Worm (Caenorhabditis elegans): ENCODE measurements around the gene Y69A2AR.32.

Gene Y69A2AR.32

DNA sequence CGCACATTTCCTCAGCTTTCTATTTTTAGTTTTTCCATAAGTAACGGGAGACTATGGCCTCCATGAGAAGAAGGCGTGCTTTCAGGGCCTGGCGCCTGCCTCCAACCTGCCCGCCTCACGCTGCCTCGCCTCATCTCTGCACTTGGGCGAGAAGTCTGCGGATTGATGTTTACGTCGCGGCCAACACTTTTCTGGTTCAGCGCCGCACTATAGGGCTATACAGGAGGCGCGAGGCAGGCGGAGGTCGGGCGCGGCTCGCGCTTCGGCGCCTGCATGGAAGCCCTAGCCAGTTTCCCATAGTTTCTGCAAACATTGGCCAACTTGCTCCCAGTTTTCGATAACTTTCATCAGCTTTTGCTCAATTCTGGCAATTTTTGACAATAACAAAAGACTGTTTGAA lies 37.1 kb upstream of the Y69A2AR.32 start:
- TF ChIP-seq nhr-237 (tag; optimal IDR thresholded peaks at IDR 0.05) (no peak), egl-5 (tag; optimal IDR thresholded peaks at IDR 0.05) (no peak), fos-1 (tag; optimal IDR thresholded peaks at IDR 0.05) (no peak), elt-1 (tag; optimal IDR thresholded peaks at IDR 0.05) (no peak), lsy-12 (tag; optimal IDR thresholded peaks at IDR 0.05) (no peak), eor-1 (tag; optimal IDR thresholded peaks at IDR 0.05) (no peak), ceh-82 (tag; optimal IDR thresholded peaks at IDR 0.05) (no peak), zag-1 (tag; optimal IDR thresholded peaks at IDR 0.05) (no peak), aly-2 (tag; optimal IDR thresholded peaks at IDR 0.05) (no peak), pqm-1 (tag; optimal IDR thresholded peaks at IDR 0.05) (no peak), mml-1 (tag; optimal IDR thresholded peaks at IDR 0.05) (no peak), nhr-23 (tag; optimal IDR thresholded peaks at IDR 0.05) (no peak), tbx-2 (tag; optimal IDR thresholded peaks at IDR 0.05) (no peak), nhr-77 (tag; optimal IDR thresholded peaks at IDR 0.05) (no peak), lin-39 (tag; optimal IDR thresholded peaks at IDR 0.05) (no peak), fkh-10 (GFP tag; optimal IDR thresholded peaks at IDR 0.05) (no peak), jun-1 (tag; optimal IDR thresholded peaks at IDR 0.05) (no peak)

DNA sequence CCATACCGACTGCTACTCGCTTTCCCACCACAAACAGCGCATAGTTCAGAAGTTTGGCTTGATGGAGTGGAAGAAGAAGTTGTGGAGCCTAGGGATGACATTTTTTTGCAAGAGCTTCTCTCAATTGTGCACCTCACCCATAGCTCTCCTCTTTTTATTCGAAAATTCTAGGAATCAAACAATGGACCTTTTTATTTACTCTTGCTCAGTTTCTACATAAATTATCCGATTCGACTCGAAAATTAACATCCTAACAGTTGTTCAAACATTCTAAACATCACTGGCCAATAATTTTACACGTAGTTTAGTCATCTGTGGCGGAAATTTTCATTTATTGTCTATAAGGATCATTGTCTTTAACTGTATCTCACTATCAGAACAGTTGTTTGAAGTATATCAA lies 28.8 kb upstream of the Y69A2AR.32 start, which contains the start of gene nhr-242:
TSS of gene nhr-242 (minus strand) at position 101 of the 400 bp plus-strand sequence.
- TF ChIP-seq nhr-67 (tag; optimal IDR thresholded peaks at IDR 0.05) (no peak), ztf-4 (tag; optimal IDR thresholded peaks at IDR 0.05) (no peak), pha-4 (tag; optimal IDR thresholded peaks at IDR 0.05) (no peak), zag-1 (tag; optimal IDR thresholded peaks at IDR 0.05) (no peak), eor-1 (tag; optimal IDR thresholded peaks at IDR 0.05) (no peak)

DNA sequence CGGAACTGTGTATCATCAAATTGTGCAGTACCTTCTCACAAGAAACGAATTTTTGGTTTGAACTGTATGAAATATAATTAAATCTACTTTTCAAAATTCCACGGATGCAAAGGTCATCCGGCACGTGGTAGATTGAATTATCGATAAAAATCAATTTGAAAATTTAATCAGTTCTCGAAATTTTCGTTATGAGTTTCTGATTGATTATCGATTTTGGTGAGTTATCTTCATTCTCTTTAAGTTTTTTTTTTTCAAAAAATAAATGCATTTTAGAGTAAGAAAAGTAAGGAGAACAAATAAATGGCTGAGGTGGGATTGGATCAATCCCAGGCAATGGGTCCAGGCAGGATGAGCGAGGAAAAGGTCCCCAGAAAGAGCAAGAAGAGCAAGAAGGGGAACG lies 12.8 kb upstream of the Y69A2AR.32 start, which contains the start of gene Y69A2AR.47:
TSS of gene Y69A2AR.47 (plus strand) at position 301 of the 400 bp plus-strand sequence.
- TF ChIP-seq nhr-67 (tag; optimal IDR thresholded peaks at IDR 0.05) (no peak), ztf-11 (tag; optimal IDR thresholded peaks at IDR 0.05) (no peak), elt-3 (tag; optimal IDR thresholded peaks at IDR 0.05) (no peak), daf-12 (tag; optimal IDR thresholded peaks at IDR 0.05) (no peak), pqm-1 (tag; optimal IDR thresholded peaks at IDR 0.05) (no peak), unc-62 (GFP tag; optimal IDR thresholded peaks at IDR 0.05) (no peak), ceh-16 (tag; optimal IDR thresholded peaks at IDR 0.05) (no peak), ama-1 (optimal IDR thresholded peaks at IDR 0.05) (no peak), lin-15B (tag; optimal IDR thresholded peaks at IDR 0.05) (no peak), lsy-12 (tag; optimal IDR thresholded peaks at IDR 0.05) (no peak)

DNA sequence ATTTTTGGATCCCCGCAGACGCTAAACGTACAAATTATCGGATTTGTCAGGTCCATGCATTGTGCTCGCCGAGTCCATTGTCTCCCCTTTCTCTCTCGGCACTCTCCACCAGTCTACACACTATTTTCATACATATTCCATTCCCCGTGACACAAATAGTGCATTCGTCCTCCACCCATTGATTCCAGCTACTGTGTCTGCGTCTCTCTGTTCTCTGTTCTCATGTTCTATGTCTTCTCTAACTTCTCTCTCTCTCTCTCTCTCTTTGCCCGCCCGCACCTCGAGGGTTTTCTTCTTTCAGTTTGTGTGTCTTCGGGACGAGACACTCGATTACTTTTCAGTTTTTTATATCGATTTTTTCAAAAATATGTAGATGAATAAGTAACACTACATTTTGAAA lies 10.6 kb upstream of the Y69A2AR.32 start:
- TF ChIP-seq ceh-82 (tag; optimal IDR thresholded peaks at IDR 0.05) = peak; percentile 23
- peak; percentile 76 for TF ChIP-seq pqm-1 (tag; optimal IDR thresholded peaks at IDR 0.05)
- peak; percentile 45 for TF ChIP-seq fos-1 (tag; optimal IDR thresholded peaks at IDR 0.05)
- peak; percentile 36 for TF ChIP-seq ztf-4 (tag; optimal IDR thresholded peaks at IDR 0.05)
- no peak for TF ChIP-seq fkh-2 (tag; optimal IDR thresholded peaks at IDR 0.05)
- TF ChIP-seq elt-2 (tag; optimal IDR thresholded peaks at IDR 0.05) = peak; percentile 64
- TF ChIP-seq lin-39 (tag; optimal IDR thresholded peaks at IDR 0.05) = peak; percentile 64
- TF ChIP-seq ceh-16 (tag; optimal IDR thresholded peaks at IDR 0.05) = no peak
- TF ChIP-seq egl-27 (tag; optimal IDR thresholded peaks at IDR 0.05) = no peak
- TF ChIP-seq jun-1 (tag; optimal IDR thresholded peaks at IDR 0.05) = peak; percentile 87
- peak; percentile 87 for TF ChIP-seq ceh-28 (tag; optimal IDR thresholded peaks at IDR 0.05)
- peak; percentile 8 for TF ChIP-seq elt-1 (tag; optimal IDR thresholded peaks at IDR 0.05)
- peak; percentile 94 for TF ChIP-seq nfya-1 (tag; optimal IDR thresholded peaks at IDR 0.05; ENCODE audit: insufficient read depth)
- peak; percentile 49 for TF ChIP-seq nhr-43 (tag; optimal IDR thresholded peaks at IDR 0.05; ENCODE audit: poor library complexity, severe bottlenecking)
- no peak for TF ChIP-seq ZK546.5 (tag; optimal IDR thresholded peaks at IDR 0.05)
- TF ChIP-seq pha-4 (tag; optimal IDR thresholded peaks at IDR 0.05) = peak; percentile 95
- peak; percentile 1 for TF ChIP-seq nhr-11 (tag; optimal IDR thresholded peaks at IDR 0.05)
- TF ChIP-seq aly-2 (tag; optimal IDR thresholded peaks at IDR 0.05) = no peak
- peak; percentile 68 for TF ChIP-seq fkh-10 (GFP tag; optimal IDR thresholded peaks at IDR 0.05)
- TF ChIP-seq daf-12 (tag; optimal IDR thresholded peaks at IDR 0.05) = no peak
- TF ChIP-seq ztf-11 (tag; optimal IDR thresholded peaks at IDR 0.05) = no peak
- TF ChIP-seq nhr-23 (tag; optimal IDR thresholded peaks at IDR 0.05) = peak; percentile 76
- peak; percentile 27 for TF ChIP-seq skn-1 (tag; optimal IDR thresholded peaks at IDR 0.05)
- peak; percentile 79 for TF ChIP-seq lin-15B (tag; optimal IDR thresholded peaks at IDR 0.05)
- TF ChIP-seq elt-3 (tag; optimal IDR thresholded peaks at IDR 0.05) = no peak
- TF ChIP-seq nhr-28 (tag; optimal IDR thresholded peaks at IDR 0.05) = no peak
- no peak for TF ChIP-seq unc-39 (tag; optimal IDR thresholded peaks at IDR 0.05)
- peak; percentile 40 for TF ChIP-seq unc-62 (GFP tag; optimal IDR thresholded peaks at IDR 0.05)
- TF ChIP-seq nhr-77 (tag; optimal IDR thresholded peaks at IDR 0.05) = no peak
- no peak for TF ChIP-seq lsy-12 (tag; optimal IDR thresholded peaks at IDR 0.05)
- TF ChIP-seq eor-1 (tag; optimal IDR thresholded peaks at IDR 0.05) = no peak
- TF ChIP-seq nhr-25 (tag; optimal IDR thresholded peaks at IDR 0.05) = peak; percentile 86
- no peak for TF ChIP-seq nhr-67 (tag; optimal IDR thresholded peaks at IDR 0.05)
- peak; percentile 44 for TF ChIP-seq tbx-2 (tag; optimal IDR thresholded peaks at IDR 0.05)
- peak; percentile 67 for TF ChIP-seq egl-5 (tag; optimal IDR thresholded peaks at IDR 0.05)
- TF ChIP-seq R02D3.7 (tag; optimal IDR thresholded peaks at IDR 0.05) = peak; percentile 51
- peak; percentile 42 for TF ChIP-seq mdl-1 (tag; optimal IDR thresholded peaks at IDR 0.05)
- peak; percentile 92 for TF ChIP-seq hmg-11 (tag; optimal IDR thresholded peaks at IDR 0.05)
- no peak for TF ChIP-seq ceh-9 (tag; optimal IDR thresholded peaks at IDR 0.05)
- no peak for TF ChIP-seq zag-1 (tag; optimal IDR thresholded peaks at IDR 0.05)
- TF ChIP-seq nhr-76 (tag; optimal IDR thresholded peaks at IDR 0.05) = no peak

Data from whole organism, L3 larva.